Worm (Caenorhabditis elegans) whole organism, L1 larva: ENCODE measurements around the gene drd-50.

Experiments used
- Y116A8C.19 ChIP-seq: sonication (generic microtip); optimal IDR thresholded peaks from 2 replicates; lab custom pipeline; 2016; ENCODE audit warnings: missing compliant biosample characterization, missing genetic modification characterization, borderline replicate concordance
- alr-1 ChIP-seq: fragments of 200-800 bp; sonication (Bioruptor generic); optimal IDR thresholded peaks from 2 replicates; lab custom pipeline; 2018; ENCODE audit warnings: borderline replicate concordance, mild to moderate bottlenecking, missing genetic modification characterization, missing compliant biosample characterization
- ceh-82 ChIP-seq, 3 experiments: fragments of 150-350 bp in 1 of 3; sonication (generic microtip) in 2 of 3; optimal IDR thresholded peaks; 2 replicates each; lab custom pipeline; 2014 to 2017; ENCODE audit warnings: missing biosample characterization in 3 of 3, missing genetic modification characterization in 3 of 3
- dpl-1 ChIP-seq, 3 experiments: fragments of 150-350 bp in 2 of 3; sonication (generic microtip) in 1 of 3; optimal IDR thresholded peaks; 2 replicates each; lab custom pipeline; 2014 to 2017; ENCODE audit warnings: missing biosample characterization in 3 of 3, missing genetic modification characterization in 3 of 3, missing genetic modification reagents in 3 of 3
- efl-1 ChIP-seq, 4 experiments: fragments of 150-350 bp; optimal IDR thresholded peaks in 3 of 4; peaks in 1 of 4; 1 replicate in 1 of 4; 2 replicates in 3 of 4; lab custom pipeline; 2014; ENCODE audit warnings: missing biosample characterization in 2 of 4, missing genetic modification characterization in 2 of 4, missing genetic modification reagents in 2 of 4
- egl-27 ChIP-seq, 2 experiments: fragments of 150-350 bp in 1 of 2; sonication (generic microtip); optimal IDR thresholded peaks; 3 replicates each; lab custom pipeline; 2017 to 2018; ENCODE audit warnings: missing biosample characterization in 2 of 2, missing genetic modification characterization in 2 of 2, missing genetic modification reagents in 2 of 2
- elt-2 ChIP-seq: sonication (generic microtip); optimal IDR thresholded peaks from 2 replicates; lab custom pipeline; 2016; ENCODE audit warnings: missing genetic modification characterization, mild to moderate bottlenecking, inconsistent platforms, missing compliant biosample characterization, missing genetic modification reagents
- grh-1 ChIP-seq: fragments of 200-800 bp; sonication (Bioruptor generic); IDR thresholded peaks from 2 replicates; pipeline ENCODE4 v1.3.6; 2022; ENCODE audit warnings: missing genetic modification reagents, missing genetic modification characterization, missing compliant biosample characterization
- irx-1 ChIP-seq: sonication (generic microtip); optimal IDR thresholded peaks from 2 replicates; lab custom pipeline; 2016; ENCODE audit warnings: missing genetic modification characterization, missing compliant biosample characterization
- lin-14 ChIP-seq: fragments of 200-800 bp; sonication (Bioruptor generic); optimal IDR thresholded peaks from 2 replicates; lab custom pipeline; 2018; ENCODE audit warnings: mild to moderate bottlenecking, missing genetic modification characterization, moderate library complexity, missing compliant biosample characterization
- lin-39 ChIP-seq: fragments of 150-350 bp; optimal IDR thresholded peaks from 2 replicates; lab custom pipeline; 2014; ENCODE audit warnings: missing biosample characterization, missing genetic modification reagents, missing genetic modification characterization
- lir-3 ChIP-seq: sonication (generic microtip); optimal IDR thresholded peaks from 2 replicates; lab custom pipeline; 2016; ENCODE audit warnings: mild to moderate bottlenecking, missing genetic modification characterization, moderate library complexity, missing compliant biosample characterization; ENCODE audit not compliant: poor library complexity
- lsy-2 ChIP-seq, 2 experiments: fragments of 150-350 bp; optimal IDR thresholded peaks; 2 replicates each; lab custom pipeline; 2014; ENCODE audit warnings: missing biosample characterization in 2 of 2, missing genetic modification characterization in 2 of 2
- mef-2 ChIP-seq: fragments of 150-350 bp; optimal IDR thresholded peaks from 2 replicates; lab custom pipeline; 2014; ENCODE audit warnings: missing biosample characterization, missing genetic modification characterization
- nhr-19 ChIP-seq: fragments of 200-800 bp; sonication (Bioruptor generic); conservative IDR thresholded peaks from 2 replicates; pipeline ENCODE4 v1.3.6; 2022; ENCODE audit warnings: missing genetic modification characterization, missing compliant biosample characterization
- nhr-71 ChIP-seq: sonication (generic microtip); optimal IDR thresholded peaks from 2 replicates; lab custom pipeline; 2016; ENCODE audit warnings: mild to moderate bottlenecking, missing genetic modification characterization, moderate library complexity, missing compliant biosample characterization
- pax-3 ChIP-seq: fragments of 200-800 bp; sonication (Bioruptor generic); optimal IDR thresholded peaks from 2 replicates; lab custom pipeline; 2018; ENCODE audit warnings: mild to moderate bottlenecking, missing genetic modification characterization, moderate library complexity, missing compliant biosample characterization
- pqm-1 ChIP-seq: sonication (generic microtip); optimal IDR thresholded peaks from 3 replicates; lab custom pipeline; 2017; ENCODE audit warnings: missing biosample characterization, missing genetic modification characterization
- rnt-1 ChIP-seq: sonication (generic microtip); optimal IDR thresholded peaks from 2 replicates; lab custom pipeline; 2016; ENCODE audit warnings: mild to moderate bottlenecking, missing genetic modification characterization, moderate library complexity, missing compliant biosample characterization
- sptf-1 ChIP-seq: fragments of 150-350 bp; optimal IDR thresholded peaks from 2 replicates; lab custom pipeline; 2014; ENCODE audit warnings: missing biosample characterization, missing genetic modification characterization
- tbx-2 ChIP-seq: sonication (generic microtip); optimal IDR thresholded peaks from 2 replicates; lab custom pipeline; 2016; ENCODE audit warnings: missing genetic modification characterization, missing compliant biosample characterization
- unc-98 ChIP-seq: fragments of 200-800 bp; sonication (Bioruptor generic); IDR thresholded peaks from 2 replicates; pipeline ENCODE4 v1.3.6; 2022; ENCODE audit warnings: missing genetic modification characterization, missing compliant biosample characterization
- vab-15 ChIP-seq: sonication (generic microtip); optimal IDR thresholded peaks from 2 replicates; lab custom pipeline; 2017; ENCODE audit warnings: missing genotype, mild to moderate bottlenecking, missing genetic modification characterization, missing compliant biosample characterization
- ztf-11 ChIP-seq, 2 experiments: sonication (generic microtip); optimal IDR thresholded peaks; 2 replicates each; lab custom pipeline; 2016 to 2017; ENCODE audit warnings: missing genetic modification characterization in 2 of 2, missing biosample characterization in 1 of 2, missing compliant biosample characterization in 1 of 2

Gene drd-50

DNA sequence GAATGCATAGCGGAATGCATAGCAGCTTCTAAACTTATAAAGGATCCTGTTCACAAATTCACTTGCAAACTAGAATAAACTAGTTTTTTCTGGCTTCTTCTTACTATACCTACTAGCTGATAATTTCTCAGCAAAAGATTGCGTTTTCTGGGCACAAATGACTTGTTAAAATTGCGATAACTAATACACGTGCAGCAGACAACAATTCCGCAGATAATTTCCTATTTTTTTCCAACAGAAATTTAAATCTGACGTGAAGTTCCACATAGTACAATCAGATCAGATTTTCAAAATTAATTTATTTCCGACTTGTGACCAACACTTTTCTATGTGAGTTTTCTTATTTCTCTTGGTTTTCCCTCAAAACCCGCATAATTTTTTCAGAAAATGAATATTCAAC is 46.9 kb downstream of the drd-50 start, which contains the start of gene scrm-8:
scrm-8 (plus strand) TSS at position 301 of the 400 bp plus-strand sequence.
- TF ChIP-seq sptf-1 (no peak), mef-2 (tag; lab: Kevin White, UChicago) (no peak), vab-15 (tag; lab: Kevin White, UChicago) (no peak), lin-14 (GFP tag; lab: Kevin White, UChicago) (no peak), pqm-1 (tag; lab: Kevin White, UChicago) (no peak), dpl-1 (GFP tag; optimal IDR thresholded peaks at IDR 0.05; lab: Kevin White, UChicago) (no peak), lsy-2 (tag; optimal IDR thresholded peaks at IDR 0.05; lab: Kevin White, UChicago) (no peak), Y116A8C.19 (no peak), tbx-2 (tag; lab: Kevin White, UChicago) (no peak), ztf-11 (tag; optimal IDR thresholded peaks at IDR 0.05; lab: Kevin White, UChicago) (no peak), efl-1 (optimal IDR thresholded peaks at IDR 0.05; lab: Kevin White, UChicago) (no peak), efl-1 (GFP tag; optimal IDR thresholded peaks at IDR 0.05 in 1 of 2; lab: Kevin White, UChicago) (no peak), pax-3 (tag; lab: Kevin White, UChicago) (no peak), rnt-1 (no peak), nhr-71 (tag; lab: Kevin White, UChicago) (no peak)

DNA sequence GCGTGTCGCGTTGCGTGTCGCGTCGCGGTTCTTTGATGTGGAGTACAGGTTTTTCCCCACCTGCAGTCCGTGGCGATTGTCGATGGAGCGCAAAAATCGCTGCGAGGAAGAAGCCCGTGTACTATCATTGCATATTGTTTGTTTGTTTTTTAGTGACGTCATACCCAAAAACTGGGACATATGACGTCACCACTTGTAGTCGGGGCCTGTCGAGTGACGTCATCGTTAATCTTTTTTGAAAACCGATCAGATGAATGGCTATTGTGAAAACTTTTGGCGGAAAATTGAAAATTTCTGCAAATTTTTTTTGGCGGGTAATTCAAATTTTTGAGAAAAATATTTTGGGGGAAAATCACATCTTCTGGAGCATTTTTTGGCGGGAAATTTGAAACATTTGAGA is 49.8 kb downstream of the drd-50 start:
- no peak for TF ChIP-seq egl-27 (tag; optimal IDR thresholded peaks at IDR 0.05; lab: Kevin White, UChicago)
- no peak for TF ChIP-seq elt-2
- TF ChIP-seq alr-1: no peak
- no peak for TF ChIP-seq nhr-19 (GFP tag; lab: Robert Waterston, UW)
- TF ChIP-seq pax-3 (tag; lab: Kevin White, UChicago): no peak
- TF ChIP-seq lin-39: no peak
- TF ChIP-seq irx-1 (tag; lab: Kevin White, UChicago): no peak
- TF ChIP-seq unc-98: no peak
- TF ChIP-seq ceh-82 (tag; optimal IDR thresholded peaks at IDR 0.05; lab: Kevin White, UChicago): no peak
- no peak for TF ChIP-seq lir-3 (tag; lab: Kevin White, UChicago)
- no peak for TF ChIP-seq grh-1 (GFP tag; lab: Robert Waterston, UW)
- TF ChIP-seq ztf-11 (tag; optimal IDR thresholded peaks at IDR 0.05; lab: Kevin White, UChicago): no peak
